Worm (Caenorhabditis elegans) whole organism, mixed stage, embryonic: ENCODE results near the gene bcs-1.

ENCODE experiments used
- bed-3 ChIP-seq: fragments of 200-800 bp; sonication (Bioruptor generic); optimal IDR thresholded peaks from 3 replicates; lab custom pipeline; 2018; ENCODE audit warnings: mild to moderate bottlenecking, missing genetic modification characterization, moderate library complexity, missing compliant biosample characterization
- elt-1 ChIP-seq: sonication (generic microtip); optimal IDR thresholded peaks from 2 replicates; lab custom pipeline; 2017; ENCODE audit warnings: missing genetic modification characterization, mild to moderate bottlenecking, missing compliant biosample characterization, antibody characterized with exemption, moderate library complexity, borderline replicate concordance; ENCODE audit not compliant: insufficient read depth
- elt-3 ChIP-seq: fragments of 150-350 bp; optimal IDR thresholded peaks from 2 replicates; lab custom pipeline; 2014; ENCODE audit warnings: missing biosample characterization, missing genetic modification characterization
- mab-5 ChIP-seq: fragments of 150-350 bp; optimal IDR thresholded peaks from 2 replicates; lab custom pipeline; 2014; ENCODE audit warnings: missing biosample characterization, missing genetic modification characterization
- nhr-12 ChIP-seq: fragments of 150-350 bp; optimal IDR thresholded peaks from 2 replicates; lab custom pipeline; 2014; ENCODE audit warnings: missing biosample characterization, missing genetic modification characterization
- nhr-28 ChIP-seq: fragments of 150-350 bp; optimal IDR thresholded peaks from 2 replicates; lab custom pipeline; 2014; ENCODE audit warnings: missing biosample characterization, missing genetic modification characterization
- pha-4 ChIP-seq: fragments of 150-350 bp; optimal IDR thresholded peaks from 2 replicates; lab custom pipeline; 2018; ENCODE audit warnings: missing biosample characterization, missing genetic modification reagents, missing genetic modification characterization

ce11 chrII:8612470-8612869 lies 41.6 kb downstream of the bcs-1 start, which contains the start of gene T22C8.1:
- TF ChIP-seq elt-3 (tag; lab: Kevin White, UChicago) (no peak), pha-4 (tag; lab: Kevin White, UChicago) (no peak), mab-5 (tag; lab: Kevin White, UChicago) (no peak), nhr-28 (tag; lab: Kevin White, UChicago) (no peak), bed-3 (GFP tag; lab: Kevin White, UChicago) (no peak), elt-1 (no peak), nhr-12 (tag; lab: Kevin White, UChicago) (no peak)
